Worm (Caenorhabditis elegans): ENCODE results near the gene srd-63.

DNA sequence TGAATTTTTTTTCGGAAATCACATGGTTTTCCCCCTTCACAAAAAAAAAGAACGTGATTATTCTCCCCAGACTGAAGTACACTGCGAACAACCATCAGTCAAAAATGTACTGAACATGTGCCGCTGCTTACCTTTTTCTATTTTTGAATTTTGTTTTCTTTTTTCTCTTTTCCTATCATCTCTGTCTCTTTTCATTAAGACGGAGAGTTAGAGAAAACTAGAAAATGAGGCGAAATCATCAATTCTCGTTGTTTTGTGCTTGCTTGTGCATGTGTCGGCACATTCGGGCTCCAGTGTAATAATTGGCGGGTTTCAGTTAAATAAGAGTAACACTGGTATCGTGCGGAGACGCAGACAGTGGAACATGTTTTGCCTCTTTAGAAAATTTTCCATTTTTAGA lies 41.3 kb downstream of the srd-63 start:
- no peak for TF ChIP-seq attf-3 (GFP tag; conservative IDR thresholded peaks at IDR 0.05)
- no peak for TF ChIP-seq cebp-2 (GFP tag; IDR thresholded peaks at IDR 0.05)
- no peak for TF ChIP-seq lin-35 (GFP tag; optimal IDR thresholded peaks at IDR 0.05)
- no peak for TF ChIP-seq ztf-18 (tag; optimal IDR thresholded peaks at IDR 0.05)
